Worm (Caenorhabditis elegans): ENCODE measurements around the gene F07E5.5.
"Not testable (repeated sequence)": the region's sequence is repeated elsewhere in the genome, so short reads cannot be mapped to it uniquely, and the experiment has no call there.

F07E5.5 gene

DNA sequence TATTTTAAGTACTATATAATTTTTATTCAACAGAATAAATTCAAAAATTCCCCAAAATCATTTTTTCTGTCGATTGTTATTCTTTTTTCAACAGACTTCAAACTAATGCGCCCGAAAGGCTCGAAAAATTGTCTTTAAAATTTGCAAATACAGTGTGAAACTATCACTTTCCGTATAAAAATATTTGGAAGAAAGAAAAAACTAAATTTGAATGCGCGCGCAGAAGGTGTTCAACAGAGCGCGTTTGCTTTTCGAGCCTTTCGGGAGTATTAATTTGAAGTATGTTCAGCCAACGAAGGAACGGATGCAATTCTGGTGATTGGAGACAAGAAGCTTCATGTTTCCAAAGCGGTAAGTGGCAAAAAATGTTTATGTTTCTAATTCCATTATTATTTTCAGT, 26.6 kb downstream of the F07E5.5 start, which contains the start of gene btb-4:
Gene btb-4, plus strand, starts transcription at position 35 of the 400 bp plus-strand sequence.
- not testable (repeated sequence) for TF ChIP-seq scrt-1 (GFP tag; IDR thresholded peaks at IDR 0.05); ets-7 (tag; optimal IDR thresholded peaks at IDR 0.05); tra-4 (tag; optimal IDR thresholded peaks at IDR 0.05)

- TF ChIP-seq hnd-1 (tag; optimal IDR thresholded peaks at IDR 0.05) (no peak), pes-1 (GFP tag; IDR thresholded peaks at IDR 0.05) (no peak), tra-4 (tag; optimal IDR thresholded peaks at IDR 0.05) (no peak), flt-1 (GFP tag; IDR thresholded peaks at IDR 0.05) (no peak), tbx-11 (GFP tag; IDR thresholded peaks at IDR 0.05) (no peak), hmbx-1 (tag; optimal IDR thresholded peaks at IDR 0.05) (no peak)
These were observed 27.0 kb downstream of the F07E5.5 start, which contains the start of gene bath-5 for ce11 chrII:2031852-2032251. Gene bath-5, minus strand, starts transcription at chrII:2031952.

ce11 chrII:2030367-2030766, 28.5 kb downstream of the F07E5.5 start, which contains the start of gene bath-3:
Gene bath-3, minus strand, starts transcription at chrII:2030467.
- TF ChIP-seq tra-4 (tag; optimal IDR thresholded peaks at IDR 0.05) (no peak), pes-1 (GFP tag; IDR thresholded peaks at IDR 0.05) (no peak), hmbx-1 (tag; optimal IDR thresholded peaks at IDR 0.05) (no peak)

DNA sequence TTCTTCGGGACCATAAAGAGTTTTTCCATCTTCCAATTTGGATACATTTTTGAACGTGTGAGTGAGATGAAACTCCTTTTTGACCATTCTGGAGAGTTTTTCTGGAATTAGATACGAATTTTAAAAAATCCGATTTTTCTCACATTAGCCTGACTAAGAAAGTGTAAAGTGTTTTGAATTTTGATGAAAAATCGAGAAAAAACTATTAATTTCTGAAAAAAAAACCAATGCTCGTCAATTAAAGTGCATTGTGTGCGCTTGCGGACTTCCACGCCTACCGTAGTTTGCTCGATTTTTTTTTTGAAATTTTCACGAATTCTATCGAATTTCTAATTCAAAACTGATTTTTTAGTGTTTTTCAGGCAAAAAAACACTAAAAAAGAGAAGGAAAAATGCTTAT, 30.2 kb downstream of the F07E5.5 start, which contains the start of gene bath-1:
Gene bath-1, minus strand, starts transcription at position 101 of the 400 bp plus-strand sequence.
- TF ChIP-seq sea-1 (GFP tag; conservative IDR thresholded peaks at IDR 0.05) = no peak
- TF ChIP-seq F13C5.2 (tag; optimal IDR thresholded peaks at IDR 0.05) = no peak
- TF ChIP-seq flt-1 (GFP tag; IDR thresholded peaks at IDR 0.05) = no peak
- TF ChIP-seq tbx-11 (GFP tag; IDR thresholded peaks at IDR 0.05) = no peak
- TF ChIP-seq hmg-4 (GFP tag; optimal IDR thresholded peaks at IDR 0.05) = no peak

DNA sequence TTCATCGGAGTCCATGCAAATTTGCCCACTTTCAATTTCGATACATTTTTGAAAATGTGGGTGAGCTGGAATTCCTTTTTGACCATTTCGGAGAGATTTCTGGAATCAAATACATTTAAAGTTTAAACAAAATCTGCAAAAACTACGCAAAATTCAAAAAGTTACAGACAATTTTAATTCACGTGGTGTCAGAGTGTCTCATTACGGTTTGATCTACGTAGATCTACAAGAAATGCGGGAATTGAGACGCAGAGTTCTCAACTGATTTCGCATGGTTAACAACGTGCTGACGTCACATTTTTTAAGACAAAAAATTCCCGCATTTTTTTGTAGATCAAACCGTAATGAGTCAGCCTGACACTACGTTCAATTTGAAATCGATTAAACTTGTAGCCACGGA, 32.3 kb downstream of the F07E5.5 start, which contains the start of gene bath-21:
Gene bath-21, minus strand, starts transcription at position 101 of the 400 bp plus-strand sequence.
- TF ChIP-seq ets-7 (tag; optimal IDR thresholded peaks at IDR 0.05) (no peak), sea-1 (GFP tag; conservative IDR thresholded peaks at IDR 0.05) (no peak), ama-1 (optimal IDR thresholded peaks at IDR 0.05) (no peak), hmg-4 (GFP tag; optimal IDR thresholded peaks at IDR 0.05) (no peak), tra-4 (tag; optimal IDR thresholded peaks at IDR 0.05) (no peak), flt-1 (GFP tag; IDR thresholded peaks at IDR 0.05) (no peak), F13C5.2 (tag; optimal IDR thresholded peaks at IDR 0.05) (no peak), ceh-13 (GFP tag; optimal IDR thresholded peaks at IDR 0.05) (no peak), pes-1 (GFP tag; IDR thresholded peaks at IDR 0.05) (no peak), scrt-1 (GFP tag; IDR thresholded peaks at IDR 0.05) (no peak), tbx-11 (GFP tag; IDR thresholded peaks at IDR 0.05) (no peak), B0310.2 (tag; optimal IDR thresholded peaks at IDR 0.05) (no peak), ceh-36 (tag; optimal IDR thresholded peaks at IDR 0.05) (no peak)

ce11 chrII:2023514-2023913, 35.4 kb downstream of the F07E5.5 start, which contains the start of gene cya-2:
Gene cya-2, minus strand, starts transcription at chrII:2023614.
- TF ChIP-seq scrt-1 (GFP tag; IDR thresholded peaks at IDR 0.05); tbx-11 (GFP tag; IDR thresholded peaks at IDR 0.05); hmbx-1 (tag; optimal IDR thresholded peaks at IDR 0.05): not testable (repeated sequence)

DNA sequence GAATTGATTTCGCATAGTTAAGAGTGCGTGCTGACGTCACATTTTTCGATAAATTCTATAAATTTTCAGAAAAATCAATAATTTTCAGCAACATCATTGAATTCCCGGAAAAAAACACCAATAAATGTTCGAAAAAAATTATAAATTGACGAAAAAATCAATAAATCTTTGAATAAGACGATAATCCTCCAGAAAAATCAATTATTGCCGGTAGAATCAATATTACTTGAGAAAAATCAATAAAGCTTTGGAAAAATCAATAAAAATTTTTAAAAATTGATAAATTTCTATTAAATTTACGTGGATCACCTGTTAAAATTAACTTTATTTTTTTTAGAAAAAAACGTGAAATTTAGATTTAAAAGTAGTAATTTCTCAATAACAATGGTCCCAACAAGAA, 45.0 kb downstream of the F07E5.5 start:
- TF ChIP-seq ceh-13 (GFP tag; optimal IDR thresholded peaks at IDR 0.05) (no peak), ceh-36 (tag; optimal IDR thresholded peaks at IDR 0.05) (no peak), sea-1 (GFP tag; conservative IDR thresholded peaks at IDR 0.05) (no peak), tra-4 (tag; optimal IDR thresholded peaks at IDR 0.05) (no peak), tbx-11 (GFP tag; IDR thresholded peaks at IDR 0.05) (no peak), B0310.2 (tag; optimal IDR thresholded peaks at IDR 0.05) (no peak), ama-1 (optimal IDR thresholded peaks at IDR 0.05) (no peak), tbx-37 (GFP tag; conservative IDR thresholded peaks at IDR 0.05) (no peak)

DNA sequence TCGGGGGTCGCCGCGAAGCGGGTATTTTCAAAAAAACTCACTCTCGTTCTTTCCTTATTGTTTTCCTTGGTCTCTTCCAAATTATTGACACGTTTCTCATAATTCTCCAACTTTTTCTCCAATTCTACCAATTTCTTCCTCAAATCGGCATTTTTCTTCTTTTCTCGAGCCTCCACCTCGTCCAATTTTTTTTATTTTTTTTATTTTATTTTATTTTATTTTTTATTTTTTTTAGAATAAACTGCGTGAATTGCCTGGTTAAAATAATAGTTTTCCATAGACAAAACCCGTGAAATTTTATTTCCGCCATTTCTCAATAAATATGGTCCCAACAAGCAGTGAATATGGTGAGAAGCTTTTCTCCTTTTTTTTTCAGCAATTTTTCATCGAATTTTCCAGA, 46.2 kb downstream of the F07E5.5 start, which contains the start of gene F59H6.15:
Gene F59H6.15, plus strand, starts transcription at position 301 of the 400 bp plus-strand sequence.
- TF ChIP-seq F13C5.2 (tag; optimal IDR thresholded peaks at IDR 0.05) (no peak), tbx-37 (GFP tag; conservative IDR thresholded peaks at IDR 0.05) (no peak), hmg-4 (GFP tag; optimal IDR thresholded peaks at IDR 0.05) (no peak), B0310.2 (tag; optimal IDR thresholded peaks at IDR 0.05) (no peak), ceh-36 (tag; optimal IDR thresholded peaks at IDR 0.05) (no peak), hmbx-1 (tag; optimal IDR thresholded peaks at IDR 0.05) (no peak), ama-1 (optimal IDR thresholded peaks at IDR 0.05) (no peak), pes-1 (GFP tag; IDR thresholded peaks at IDR 0.05) (no peak), scrt-1 (GFP tag; IDR thresholded peaks at IDR 0.05) (no peak), hnd-1 (tag; optimal IDR thresholded peaks at IDR 0.05) (no peak), tra-4 (tag; optimal IDR thresholded peaks at IDR 0.05) (no peak), aly-1 (tag; optimal IDR thresholded peaks at IDR 0.05) (no peak)

DNA sequence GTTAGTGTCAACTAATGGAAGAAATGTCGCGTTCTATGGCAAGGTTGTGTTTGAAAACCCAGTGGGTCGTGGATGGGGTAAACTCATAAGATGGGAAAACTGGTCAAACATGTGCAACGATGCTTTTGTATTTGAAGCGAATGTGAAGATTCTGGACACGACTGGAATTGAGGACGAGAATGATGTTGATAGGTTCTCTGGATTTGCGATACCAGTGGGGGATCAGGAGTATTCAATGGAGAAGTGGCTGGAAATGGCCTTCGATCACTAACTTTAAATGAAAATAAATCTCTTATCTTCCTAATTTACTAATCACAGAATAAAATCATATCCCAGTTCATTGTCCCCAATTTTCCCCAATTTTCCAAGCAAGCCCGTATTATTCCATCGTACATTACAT, 47.7 kb downstream of the F07E5.5 start:
- no peak for TF ChIP-seq scrt-1 (GFP tag; IDR thresholded peaks at IDR 0.05)
- no peak for TF ChIP-seq B0310.2 (tag; optimal IDR thresholded peaks at IDR 0.05)

All from whole organism, early embryonic.